Fruit fly (Drosophila melanogaster) whole organism, embryonic: ENCODE measurements around the gene Tom.

Experiments
- CG1024 ChIP-seq: fragments of 200-800 bp; sonication (Bioruptor generic); IDR thresholded peaks from 2 replicates; pipeline ENCODE4 v1.3.6; 2022; ENCODE audit warnings: missing biosample characterization, missing genetic modification characterization
- CG10267 ChIP-seq: fragments of 200-800 bp; sonication (Bioruptor generic); optimal IDR thresholded peaks from 2 replicates; lab custom pipeline; 2018; ENCODE audit warnings: missing biosample characterization, mild to moderate bottlenecking, missing genetic modification characterization, moderate library complexity
- CG10366 ChIP-seq: fragments of 200-800 bp; sonication (Bioruptor generic); IDR thresholded peaks from 2 replicates; pipeline ENCODE4 v1.3.6; 2022; ENCODE audit warnings: missing biosample characterization, missing genetic modification characterization
- CG10543 ChIP-seq: fragments of 200-800 bp; sonication (Bioruptor generic); optimal IDR thresholded peaks from 3 replicates; lab custom pipeline; 2017; ENCODE audit warnings: missing biosample characterization, mild to moderate bottlenecking, missing genetic modification characterization, moderate library complexity
- CG10654 ChIP-seq: fragments of 200-800 bp; sonication (Bioruptor generic); optimal IDR thresholded peaks from 2 replicates; lab custom pipeline; 2016; ENCODE audit warnings: missing biosample characterization, missing genetic modification characterization
- CG12219 ChIP-seq: fragments of 200-800 bp; sonication (Bioruptor generic); optimal IDR thresholded peaks from 3 replicates; lab custom pipeline; 2018; ENCODE audit warnings: missing biosample characterization, mild to moderate bottlenecking, missing genetic modification characterization
- CG12659 ChIP-seq: fragments of 200-800 bp; sonication (Bioruptor generic); optimal IDR thresholded peaks from 3 replicates; lab custom pipeline; 2017; ENCODE audit warnings: mild to moderate bottlenecking, missing biosample characterization, missing genetic modification reagents, missing genetic modification characterization
- CG14441 ChIP-seq: fragments of 200-800 bp; sonication (Bioruptor generic); IDR thresholded peaks from 2 replicates; pipeline ENCODE4 v1.3.6; 2022; ENCODE audit warnings: missing biosample characterization, missing genetic modification characterization
- CG15269 ChIP-seq: fragments of 200-800 bp; sonication (Bioruptor generic); optimal IDR thresholded peaks from 2 replicates; lab custom pipeline; 2018; ENCODE audit warnings: missing biosample characterization, mild to moderate bottlenecking, missing genetic modification characterization, moderate library complexity
- CG15601 ChIP-seq: fragments of 200-800 bp; sonication (Bioruptor generic); optimal IDR thresholded peaks from 3 replicates; lab custom pipeline; 2019; ENCODE audit warnings: missing biosample characterization, mild to moderate bottlenecking, missing genetic modification characterization, moderate library complexity
- CG1602 ChIP-seq: fragments of 200-800 bp; sonication (Bioruptor generic); optimal IDR thresholded peaks from 3 replicates; lab custom pipeline; 2016; ENCODE audit warnings: missing biosample characterization, missing genetic modification characterization
- CG2116 ChIP-seq: fragments of 200-800 bp; sonication (Bioruptor generic); optimal IDR thresholded peaks from 3 replicates; lab custom pipeline; 2018; ENCODE audit warnings: missing biosample characterization, mild to moderate bottlenecking, missing genetic modification characterization
- CG30020 ChIP-seq: fragments of 200-800 bp; optimal IDR thresholded peaks from 2 replicates; lab custom pipeline; 2019; ENCODE audit warnings: missing biosample characterization, mild to moderate bottlenecking, missing genetic modification characterization, moderate library complexity
- CG30403 ChIP-seq: fragments of 200-800 bp; sonication (Bioruptor generic); optimal IDR thresholded peaks from 3 replicates; lab custom pipeline; 2016; ENCODE audit warnings: missing biosample characterization, missing genetic modification characterization
- CG32772 ChIP-seq: fragments of 200-800 bp; sonication (Bioruptor generic); IDR thresholded peaks from 2 replicates; pipeline ENCODE4 v1.3.6; 2022; ENCODE audit warnings: missing biosample characterization, missing genetic modification characterization
- CG4707 ChIP-seq: fragments of 200-800 bp; sonication (Bioruptor generic); optimal IDR thresholded peaks from 2 replicates; lab custom pipeline; 2018; ENCODE audit warnings: missing biosample characterization, mild to moderate bottlenecking, missing genetic modification characterization, moderate library complexity
- CG6175 ChIP-seq: fragments of 200-800 bp; sonication (Bioruptor generic); IDR thresholded peaks from 3 replicates; pipeline ENCODE4 v1.3.6; 2022; ENCODE audit warnings: missing biosample characterization, missing genetic modification characterization
- CG6254 ChIP-seq: fragments of 200-800 bp; sonication (Bioruptor generic); optimal IDR thresholded peaks from 3 replicates; lab custom pipeline; 2017; ENCODE audit warnings: mild to moderate bottlenecking, missing biosample characterization, missing genetic modification reagents, missing genetic modification characterization
- CG7745 ChIP-seq: fragments of 200-800 bp; sonication (Bioruptor generic); optimal IDR thresholded peaks from 2 replicates; lab custom pipeline; 2018; ENCODE audit warnings: missing biosample characterization, mild to moderate bottlenecking, missing genetic modification characterization, moderate library complexity
- CG8478 ChIP-seq: fragments of >200 bp; optimal IDR thresholded peaks from 2 replicates; lab custom pipeline; 2018
- CG8765 ChIP-seq: fragments of 200-800 bp; sonication (Bioruptor generic); IDR thresholded peaks from 2 replicates; pipeline ENCODE4 v1.3.6; 2022; ENCODE audit warnings: missing biosample characterization, missing genetic modification characterization
- CG8944 ChIP-seq: fragments of 200-800 bp; sonication (Bioruptor generic); optimal IDR thresholded peaks from 3 replicates; lab custom pipeline; 2016; ENCODE audit warnings: missing biosample characterization, missing genetic modification characterization
- CG9876 ChIP-seq: fragments of 200-800 bp; sonication (Bioruptor generic); optimal IDR thresholded peaks from 2 replicates; lab custom pipeline; 2016; ENCODE audit warnings: missing biosample characterization, missing genetic modification characterization
- CHES-1-like ChIP-seq: fragments of 200-800 bp; sonication (Bioruptor generic); optimal IDR thresholded peaks from 2 replicates; lab custom pipeline; 2016; ENCODE audit warnings: missing biosample characterization, missing genetic modification characterization
- CTCF ChIP-seq: fragments of 200-800 bp; sonication (Bioruptor generic); optimal IDR thresholded peaks from 2 replicates; lab custom pipeline; 2017; ENCODE audit warnings: missing biosample characterization, mild to moderate bottlenecking, missing genetic modification characterization, moderate library complexity
- Fer3 ChIP-seq: fragments of 200-800 bp; sonication (Bioruptor generic); optimal IDR thresholded peaks from 2 replicates; lab custom pipeline; 2018; ENCODE audit warnings: missing biosample characterization, mild to moderate bottlenecking, missing genetic modification characterization, moderate library complexity
- Gsc ChIP-seq: fragments of 200-800 bp; sonication (Bioruptor generic); IDR thresholded peaks from 2 replicates; pipeline ENCODE4 v1.3.6; 2022; ENCODE audit warnings: missing biosample characterization, missing genetic modification characterization
- HLH54F ChIP-seq: fragments of 200-800 bp; sonication (Bioruptor generic); optimal IDR thresholded peaks from 3 replicates; lab custom pipeline; 2016; ENCODE audit warnings: missing biosample characterization, missing genetic modification characterization
- HLHmδ ChIP-seq: fragments of 200-800 bp; sonication (Bioruptor generic); optimal IDR thresholded peaks from 2 replicates; lab custom pipeline; 2018; ENCODE audit warnings: missing biosample characterization, mild to moderate bottlenecking, missing genetic modification characterization, moderate library complexity
- HmgZ ChIP-seq: fragments of 200-800 bp; sonication (Bioruptor generic); optimal IDR thresholded peaks from 2 replicates; lab custom pipeline; 2018; ENCODE audit warnings: missing biosample characterization, mild to moderate bottlenecking, missing genetic modification characterization
- Hr3 ChIP-seq: fragments of 200-800 bp; sonication (Bioruptor generic); optimal IDR thresholded peaks from 3 replicates; lab custom pipeline; 2016; ENCODE audit warnings: missing biosample characterization, missing genetic modification characterization
- Max ChIP-seq: fragments of 200-800 bp; sonication (Bioruptor generic); optimal IDR thresholded peaks from 2 replicates; lab custom pipeline; 2016; ENCODE audit warnings: missing biosample characterization, mild to moderate bottlenecking, missing genetic modification characterization
- Six4 ChIP-seq: fragments of 200-800 bp; sonication (Bioruptor generic); optimal IDR thresholded peaks from 2 replicates; lab custom pipeline; 2016; ENCODE audit warnings: missing biosample characterization, missing genetic modification characterization
- Stat92E ChIP-seq, 3 experiments: fragments of >200 bp in 2 of 3; fragments of 200-800 bp in 1 of 3; sonication (Bioruptor generic) in 1 of 3; optimal IDR thresholded peaks; 2 replicates each; lab custom pipeline; 2017 to 2019; ENCODE audit warnings: missing biosample characterization in 3 of 3, missing genetic modification characterization in 3 of 3, mild to moderate bottlenecking in 1 of 3, moderate library complexity in 1 of 3
- Taf1 ChIP-seq: fragments of 200-800 bp; sonication (Bioruptor generic); IDR thresholded peaks from 2 replicates; pipeline ENCODE4 v1.3.6; 2022; ENCODE audit warnings: missing biosample characterization, missing genetic modification characterization
- Trl ChIP-seq, 3 experiments: fragments of >200 bp in 2 of 3; fragments of 200-800 bp in 1 of 3; sonication (Bioruptor generic) in 1 of 3; optimal IDR thresholded peaks; 2 replicates in 1 of 3; 3 replicates in 2 of 3; lab custom pipeline; 2016 to 2017; ENCODE audit warnings: missing biosample characterization in 1 of 3, missing genetic modification characterization in 1 of 3
- ase ChIP-seq: fragments of 200-800 bp; sonication (Bioruptor generic); IDR thresholded peaks from 3 replicates; pipeline ENCODE4 v1.3.6; 2022; ENCODE audit warnings: missing biosample characterization, missing genetic modification characterization
- bsh ChIP-seq, 2 experiments: fragments of 200-800 bp; sonication (Bioruptor generic); optimal IDR thresholded peaks; 2 replicates each; lab custom pipeline; 2017 to 2018; ENCODE audit warnings: mild to moderate bottlenecking in 2 of 2, missing biosample characterization in 2 of 2, missing genetic modification characterization in 2 of 2, moderate library complexity in 1 of 2
- ems ChIP-seq: fragments of 200-800 bp; sonication (Bioruptor generic); optimal IDR thresholded peaks from 3 replicates; lab custom pipeline; 2016; ENCODE audit warnings: missing biosample characterization, missing genetic modification characterization
- esg ChIP-seq: fragments of 200-800 bp; sonication (Bioruptor generic); conservative IDR thresholded peaks from 2 replicates; pipeline ENCODE4 v1.3.6; 2022; ENCODE audit warnings: missing biosample characterization, missing genetic modification characterization
- gro ChIP-seq: fragments of 200-800 bp; sonication (Bioruptor generic); optimal IDR thresholded peaks from 2 replicates; lab custom pipeline; 2016; ENCODE audit warnings: missing biosample characterization, missing genetic modification characterization
- klu ChIP-seq: fragments of 200-800 bp; sonication (Bioruptor generic); IDR thresholded peaks from 2 replicates; pipeline ENCODE4 v1.3.6; 2022; ENCODE audit warnings: missing biosample characterization, missing genetic modification characterization
- nerfin-2 ChIP-seq: fragments of 200-800 bp; sonication (Bioruptor generic); IDR thresholded peaks from 2 replicates; pipeline ENCODE4 v1.3.6; 2022; ENCODE audit warnings: missing biosample characterization, missing genetic modification characterization; ENCODE audit not compliant: partially characterized antibody
- run ChIP-seq: fragments of 200-800 bp; sonication (Bioruptor generic); optimal IDR thresholded peaks from 3 replicates; lab custom pipeline; 2018; ENCODE audit warnings: missing biosample characterization, mild to moderate bottlenecking, missing genetic modification characterization
- scrt ChIP-seq: fragments of 200-800 bp; sonication (Bioruptor generic); optimal IDR thresholded peaks from 2 replicates; lab custom pipeline; 2018; ENCODE audit warnings: missing biosample characterization, mild to moderate bottlenecking, missing genetic modification characterization, moderate library complexity
- shn ChIP-seq: fragments of 200-800 bp; sonication (Bioruptor generic); optimal IDR thresholded peaks from 3 replicates; lab custom pipeline; 2016; ENCODE audit warnings: missing biosample characterization, missing genetic modification characterization
- sisA ChIP-seq: fragments of 200-800 bp; sonication (Bioruptor generic); IDR thresholded peaks from 2 replicates; pipeline ENCODE4 v1.3.6; 2022; ENCODE audit warnings: missing biosample characterization, missing genetic modification characterization
- trem ChIP-seq: fragments of 200-800 bp; optimal IDR thresholded peaks from 3 replicates; lab custom pipeline; 2019; ENCODE audit warnings: missing biosample characterization, mild to moderate bottlenecking, missing genetic modification characterization, moderate library complexity
- twi ChIP-seq: fragments of 200-800 bp; optimal IDR thresholded peaks from 2 replicates; lab custom pipeline; 2019; ENCODE audit warnings: missing biosample characterization, mild to moderate bottlenecking, missing genetic modification characterization, moderate library complexity
- z ChIP-seq: fragments of 200-800 bp; sonication (Bioruptor generic); IDR thresholded peaks from 3 replicates; pipeline ENCODE4 v1.3.6; 2022; ENCODE audit warnings: missing biosample characterization, missing genetic modification characterization

Gene Tom

dm6 chr3L:15011638-15012335 is 42.6 kb downstream of the Tom start (continued):
- TF ChIP-seq nerfin-2 (GFP tag; lab: Robert Waterston, UW), result no peak
- peak; percentile 61 for TF ChIP-seq twi
- TF ChIP-seq CG7745 (tag; lab: Kevin White, UChicago), result peak; percentile 1
- TF ChIP-seq ase (GFP tag; lab: Robert Waterston, UW), result peak; percentile 68; the same call in 1 of the 3 replicates
- no peak for TF ChIP-seq HLHmδ (GFP tag; lab: Kevin White, UChicago)
- TF ChIP-seq run (tag; lab: Kevin White, UChicago), result peak; percentile 63
- TF ChIP-seq Fer3 (tag; lab: Kevin White, UChicago), result peak; percentile 75
- TF ChIP-seq CG1024 (GFP tag; lab: Robert Waterston, UW), result peak; percentile 49; the same call in 1 of the 2 replicates
- TF ChIP-seq CG10267 (tag; lab: Kevin White, UChicago), result peak; percentile 83
- TF ChIP-seq z (GFP tag; lab: Robert Waterston, UW), result no peak
- TF ChIP-seq Stat92E (GFP tag; optimal IDR thresholded peaks at IDR 0.05; lab: Kevin White, UChicago), result peak in 1 of 3 experiments; percentile 33
- TF ChIP-seq shn, result no peak
- TF ChIP-seq Hr3 (GFP tag; lab: Kevin White, UChicago), result peak; percentile 55
- peak; percentile 84 for TF ChIP-seq CG15269
- peak; percentile 80 for TF ChIP-seq sisA
- TF ChIP-seq HmgZ (tag; lab: Kevin White, UChicago), result peak; percentile 45
- TF ChIP-seq Six4 (GFP tag; lab: Kevin White, UChicago), result peak; percentile 66
- peak; percentile 49 for TF ChIP-seq CG6254 (GFP tag; lab: Kevin White, UChicago)
- peak; percentile 18 for TF ChIP-seq CG2116
- no peak for TF ChIP-seq gro
- no peak for TF ChIP-seq Gsc
- TF ChIP-seq scrt (GFP tag; lab: Kevin White, UChicago), result peak; percentile 60
- TF ChIP-seq Taf1 (GFP tag; lab: Robert Waterston, UW), result peak; percentile 55; the same call in 1 of the 2 replicates
- no peak for TF ChIP-seq CTCF (GFP tag; lab: Kevin White, UChicago)
- TF ChIP-seq CG12219 (GFP tag; lab: Kevin White, UChicago), result peak; percentile 54
- peak; percentile 66 for TF ChIP-seq esg (GFP tag; lab: Robert Waterston, UW)
- no peak for TF ChIP-seq CHES-1-like (GFP tag; lab: Kevin White, UChicago)
- TF ChIP-seq Trl (optimal IDR thresholded peaks at IDR 0.05; lab: Kevin White, UChicago), result no peak
- peak; percentile 3 for TF ChIP-seq Trl (GFP tag; optimal IDR thresholded peaks at IDR 0.05; lab: Kevin White, UChicago)
- TF ChIP-seq CG12659, result peak; percentile 64
- TF ChIP-seq CG10654, result peak; percentile 63
- peak; percentile 7 for TF ChIP-seq CG10543 (GFP tag; lab: Kevin White, UChicago)
- TF ChIP-seq HLH54F (GFP tag; lab: Kevin White, UChicago), result no peak
- TF ChIP-seq CG8765 (GFP tag; lab: Robert Waterston, UW), result no peak
- TF ChIP-seq Max (GFP tag; lab: Kevin White, UChicago), result peak; percentile 69
- peak; percentile 43 for TF ChIP-seq ems (GFP tag; lab: Kevin White, UChicago)
- TF ChIP-seq CG10366 (GFP tag; lab: Robert Waterston, UW), result peak; percentile 70
- peak; percentile 4 for TF ChIP-seq CG30020 (tag; lab: Kevin White, UChicago)
- peak; percentile 64 for TF ChIP-seq CG32772
- no peak for TF ChIP-seq CG6175 (GFP tag; lab: Robert Waterston, UW)
- no peak for TF ChIP-seq CG9876 (GFP tag; lab: Kevin White, UChicago)
- peak; percentile 76 for TF ChIP-seq CG14441 (GFP tag; lab: Robert Waterston, UW)
- TF ChIP-seq CG30403 (GFP tag; lab: Kevin White, UChicago), result peak; percentile 81
- TF ChIP-seq bsh (GFP tag; optimal IDR thresholded peaks at IDR 0.05; lab: Kevin White, UChicago), result peak; percentile 42 to 85
- TF ChIP-seq CG1602 (GFP tag; lab: Kevin White, UChicago), result peak; percentile 60
- TF ChIP-seq trem, result peak; percentile 74
- no peak for TF ChIP-seq CG8944 (GFP tag; lab: Kevin White, UChicago)
- peak; percentile 22; the same call in 1 of the 2 replicates for TF ChIP-seq klu (GFP tag; lab: Robert Waterston, UW)
- TF ChIP-seq CG8478 (lab: Kevin White, UChicago), result no peak
- peak; percentile 49 for TF ChIP-seq CG4707
- TF ChIP-seq CG15601 (tag; lab: Kevin White, UChicago), result peak; percentile 72
